Fruit fly (Drosophila melanogaster) whole organism, embryonic: ENCODE data around the gene Phyhd1.
A peak's percentile ranks its signal among the peaks of the same experiment; 100 is the strongest.

Source experiments
- CG11085 ChIP-seq: fragments of 200-800 bp; sonication (Bioruptor generic); IDR thresholded peaks from 2 replicates; pipeline ENCODE4 v1.3.6; 2022; ENCODE audit warnings: missing biosample characterization, missing genetic modification characterization
- CG11398 ChIP-seq: fragments of 200-800 bp; sonication (Bioruptor generic); optimal IDR thresholded peaks from 2 replicates; lab custom pipeline; 2016; ENCODE audit warnings: missing biosample characterization, missing genetic modification characterization
- CG11560 ChIP-seq: fragments of 200-800 bp; sonication (Bioruptor generic); IDR thresholded peaks from 3 replicates; pipeline ENCODE4 v1.3.6; 2022; ENCODE audit warnings: missing biosample characterization, missing genetic modification characterization
- CG12219 ChIP-seq: fragments of 200-800 bp; sonication (Bioruptor generic); optimal IDR thresholded peaks from 3 replicates; lab custom pipeline; 2018; ENCODE audit warnings: missing biosample characterization, mild to moderate bottlenecking, missing genetic modification characterization
- CG13424 ChIP-seq: fragments of 200-800 bp; sonication (Bioruptor generic); optimal IDR thresholded peaks from 2 replicates; lab custom pipeline; 2019; ENCODE audit warnings: missing biosample characterization, mild to moderate bottlenecking, missing genetic modification characterization, moderate library complexity
- CG15073 ChIP-seq: fragments of 200-800 bp; sonication (Bioruptor generic); optimal IDR thresholded peaks from 2 replicates; lab custom pipeline; 2016; ENCODE audit warnings: missing biosample characterization, missing genetic modification characterization
- CG15479 ChIP-seq: fragments of 200-800 bp; sonication (Bioruptor generic); optimal IDR thresholded peaks from 3 replicates; lab custom pipeline; 2019; ENCODE audit warnings: missing biosample characterization, mild to moderate bottlenecking, missing genetic modification characterization, moderate library complexity
- CG15514 ChIP-seq: fragments of 200-800 bp; sonication (Bioruptor generic); optimal IDR thresholded peaks from 3 replicates; lab custom pipeline; 2017; ENCODE audit warnings: missing biosample characterization, missing genetic modification characterization, mild to moderate bottlenecking, moderate library complexity, missing genetic modification reagents
- CG17361 ChIP-seq: fragments of 200-800 bp; sonication (Bioruptor generic); IDR thresholded peaks from 3 replicates; pipeline ENCODE4 v1.3.6; 2022; ENCODE audit warnings: missing biosample characterization, missing genetic modification characterization
- CG32532 ChIP-seq: fragments of 200-800 bp; sonication (Bioruptor generic); IDR thresholded peaks from 2 replicates; pipeline ENCODE4 v1.3.6; 2022; ENCODE audit warnings: missing biosample characterization, missing genetic modification characterization
- CG43689 ChIP-seq: fragments of 200-800 bp; sonication (Bioruptor generic); IDR thresholded peaks from 2 replicates; pipeline ENCODE4 v1.3.6; 2022; ENCODE audit warnings: missing biosample characterization, missing genetic modification characterization
- CG6272 ChIP-seq: fragments of 200-800 bp; sonication (Bioruptor generic); IDR thresholded peaks from 2 replicates; pipeline ENCODE4 v1.3.6; 2022; ENCODE audit warnings: missing biosample characterization, missing genetic modification characterization
- CG8388 ChIP-seq: fragments of 200-800 bp; sonication (Bioruptor generic); optimal IDR thresholded peaks from 2 replicates; lab custom pipeline; 2019; ENCODE audit warnings: missing biosample characterization, mild to moderate bottlenecking, missing genetic modification characterization, moderate library complexity
- CG8924 ChIP-seq: fragments of 200-800 bp; optimal IDR thresholded peaks from 3 replicates; lab custom pipeline; 2019; ENCODE audit warnings: missing biosample characterization, mild to moderate bottlenecking, missing genetic modification characterization, moderate library complexity
- CG9932 ChIP-seq: fragments of 200-800 bp; sonication (Bioruptor generic); IDR thresholded peaks from 2 replicates; pipeline ENCODE4 v1.3.6; 2022; ENCODE audit warnings: missing biosample characterization, missing genetic modification characterization
- Camta ChIP-seq: fragments of 200-800 bp; sonication (Bioruptor generic); optimal IDR thresholded peaks from 2 replicates; lab custom pipeline; 2016; ENCODE audit warnings: missing biosample characterization, missing genetic modification characterization
- D19B ChIP-seq: fragments of 200-800 bp; sonication (Bioruptor generic); optimal IDR thresholded peaks from 2 replicates; lab custom pipeline; 2017; ENCODE audit warnings: missing biosample characterization, mild to moderate bottlenecking, missing genetic modification characterization
- Doc3 ChIP-seq: fragments of 200-800 bp; sonication (Bioruptor generic); IDR thresholded peaks from 3 replicates; pipeline ENCODE4 v1.3.6; 2022; ENCODE audit warnings: missing biosample characterization, missing genetic modification characterization; ENCODE audit not compliant: partially characterized antibody
- Eip74EF ChIP-seq, 2 experiments: fragments of 200-800 bp in 1 of 2; fragments of >200 bp in 1 of 2; sonication (Bioruptor generic) in 1 of 2; optimal IDR thresholded peaks; 2 replicates each; lab custom pipeline; 2017 to 2019; ENCODE audit warnings: missing biosample characterization in 2 of 2, missing genetic modification characterization in 2 of 2, mild to moderate bottlenecking in 1 of 2, moderate library complexity in 1 of 2
- Fer1 ChIP-seq: fragments of 200-800 bp; sonication (Bioruptor generic); optimal IDR thresholded peaks from 2 replicates; lab custom pipeline; 2017; ENCODE audit warnings: missing biosample characterization, mild to moderate bottlenecking, missing genetic modification characterization
- Gsc ChIP-seq: fragments of 200-800 bp; sonication (Bioruptor generic); IDR thresholded peaks from 2 replicates; pipeline ENCODE4 v1.3.6; 2022; ENCODE audit warnings: missing biosample characterization, missing genetic modification characterization
- HHEX ChIP-seq: fragments of 200-800 bp; sonication (Bioruptor generic); optimal IDR thresholded peaks from 3 replicates; lab custom pipeline; 2017; ENCODE audit warnings: missing biosample characterization, mild to moderate bottlenecking, missing genetic modification characterization, missing genetic modification reagents
- Hmx ChIP-seq: fragments of 200-800 bp; sonication (Bioruptor generic); optimal IDR thresholded peaks from 2 replicates; lab custom pipeline; 2016; ENCODE audit warnings: missing biosample characterization, missing genetic modification characterization
- MBD-R2 ChIP-seq: fragments of 200-800 bp; sonication (Bioruptor generic); IDR thresholded peaks from 2 replicates; pipeline ENCODE4 v1.3.6; 2022; ENCODE audit warnings: missing biosample characterization, missing genetic modification characterization
- NK7.1 ChIP-seq: fragments of 200-800 bp; sonication (Bioruptor generic); optimal IDR thresholded peaks from 3 replicates; lab custom pipeline; 2016; ENCODE audit warnings: missing biosample characterization, missing genetic modification characterization
- Oaz ChIP-seq: fragments of 200-800 bp; sonication (Bioruptor generic); IDR thresholded peaks from 2 replicates; pipeline ENCODE4 v1.3.6; 2022; ENCODE audit warnings: missing biosample characterization, missing genetic modification characterization
- Opbp ChIP-seq: fragments of 200-800 bp; sonication (Bioruptor generic); IDR thresholded peaks from 3 replicates; pipeline ENCODE4 v1.3.6; 2022; ENCODE audit warnings: missing biosample characterization, missing genetic modification characterization; ENCODE audit not compliant: partially characterized antibody
- Sox100B ChIP-seq: fragments of 200-800 bp; sonication (Bioruptor generic); optimal IDR thresholded peaks from 3 replicates; lab custom pipeline; 2018; ENCODE audit warnings: missing biosample characterization, mild to moderate bottlenecking, missing genetic modification characterization
- Vsx1 ChIP-seq: fragments of 200-800 bp; sonication (Bioruptor generic); optimal IDR thresholded peaks from 2 replicates; lab custom pipeline; 2017; ENCODE audit warnings: missing biosample characterization, mild to moderate bottlenecking, missing genetic modification characterization, missing genetic modification reagents
- al ChIP-seq: fragments of 200-800 bp; sonication (Bioruptor generic); IDR thresholded peaks from 2 replicates; pipeline ENCODE4 v1.3.6; 2022; ENCODE audit warnings: missing biosample characterization, missing genetic modification characterization
- bab2 ChIP-seq: fragments of 200-800 bp; sonication (Bioruptor generic); optimal IDR thresholded peaks from 2 replicates; lab custom pipeline; 2016; ENCODE audit warnings: missing biosample characterization, missing genetic modification characterization
- bsh ChIP-seq, 2 experiments: fragments of 200-800 bp; sonication (Bioruptor generic); optimal IDR thresholded peaks; 2 replicates each; lab custom pipeline; 2017 to 2018; ENCODE audit warnings: mild to moderate bottlenecking in 2 of 2, missing biosample characterization in 2 of 2, missing genetic modification characterization in 2 of 2, moderate library complexity in 1 of 2
- btn ChIP-seq: fragments of 200-800 bp; sonication (Bioruptor generic); optimal IDR thresholded peaks from 2 replicates; lab custom pipeline; 2016; ENCODE audit warnings: missing biosample characterization, missing genetic modification characterization
- chinmo ChIP-seq: fragments of 200-800 bp; sonication (Bioruptor generic); IDR thresholded peaks from 4 replicates; pipeline ENCODE4 v1.3.6; 2022; ENCODE audit warnings: missing biosample characterization, missing genetic modification characterization; ENCODE audit not compliant: partially characterized antibody
- dan ChIP-seq: fragments of 200-800 bp; sonication (Bioruptor generic); IDR thresholded peaks from 2 replicates; pipeline ENCODE4 v1.3.6; 2022; ENCODE audit warnings: missing biosample characterization, missing genetic modification characterization
- dati ChIP-seq: fragments of 200-800 bp; sonication (Bioruptor generic); IDR thresholded peaks from 2 replicates; pipeline ENCODE4 v1.3.6; 2022; ENCODE audit warnings: missing biosample characterization, missing genetic modification characterization
- fd3F ChIP-seq: fragments of 200-800 bp; sonication (Bioruptor generic); optimal IDR thresholded peaks from 2 replicates; lab custom pipeline; 2018; ENCODE audit warnings: missing biosample characterization, mild to moderate bottlenecking, missing genetic modification characterization, moderate library complexity
- fu2 ChIP-seq: fragments of 200-800 bp; sonication (Bioruptor generic); optimal IDR thresholded peaks from 2 replicates; lab custom pipeline; 2016; ENCODE audit warnings: missing biosample characterization, missing genetic modification characterization
- her ChIP-seq: fragments of 200-800 bp; sonication (Bioruptor generic); optimal IDR thresholded peaks from 2 replicates; lab custom pipeline; 2016; ENCODE audit warnings: missing biosample characterization, missing genetic modification characterization
- kah ChIP-seq: fragments of 200-800 bp; sonication (Bioruptor generic); optimal IDR thresholded peaks from 2 replicates; lab custom pipeline; 2018; ENCODE audit warnings: missing biosample characterization, mild to moderate bottlenecking, missing genetic modification characterization
- kni ChIP-seq: fragments of 200-800 bp; sonication (Bioruptor generic); optimal IDR thresholded peaks from 3 replicates; lab custom pipeline; 2017; ENCODE audit warnings: mild to moderate bottlenecking, missing biosample characterization, missing genetic modification reagents, missing genetic modification characterization
- mirr ChIP-seq: fragments of 200-800 bp; sonication (Bioruptor generic); optimal IDR thresholded peaks from 3 replicates; lab custom pipeline; 2018; ENCODE audit warnings: missing biosample characterization, mild to moderate bottlenecking, missing genetic modification characterization
- nau ChIP-seq: fragments of 200-800 bp; sonication (Bioruptor generic); optimal IDR thresholded peaks from 3 replicates; lab custom pipeline; 2017; ENCODE audit warnings: missing biosample characterization, mild to moderate bottlenecking, missing genetic modification characterization, missing genetic modification reagents
- p53 ChIP-seq: fragments of 200-800 bp; sonication (Bioruptor generic); optimal IDR thresholded peaks from 2 replicates; lab custom pipeline; 2016; ENCODE audit warnings: missing biosample characterization, missing genetic modification characterization
- sima ChIP-seq: fragments of 200-800 bp; sonication (Bioruptor generic); optimal IDR thresholded peaks from 2 replicates; lab custom pipeline; 2016; ENCODE audit warnings: missing biosample characterization, missing genetic modification characterization
- tin ChIP-seq: fragments of 200-800 bp; sonication (Bioruptor generic); optimal IDR thresholded peaks from 3 replicates; lab custom pipeline; 2016; ENCODE audit warnings: missing biosample characterization, missing genetic modification characterization
- zen2 ChIP-seq: fragments of 200-800 bp; sonication (Bioruptor generic); IDR thresholded peaks from 3 replicates; pipeline ENCODE4 v1.3.6; 2022; ENCODE audit warnings: missing biosample characterization, missing genetic modification characterization; ENCODE audit not compliant: partially characterized antibody

The Phyhd1 gene

DNA sequence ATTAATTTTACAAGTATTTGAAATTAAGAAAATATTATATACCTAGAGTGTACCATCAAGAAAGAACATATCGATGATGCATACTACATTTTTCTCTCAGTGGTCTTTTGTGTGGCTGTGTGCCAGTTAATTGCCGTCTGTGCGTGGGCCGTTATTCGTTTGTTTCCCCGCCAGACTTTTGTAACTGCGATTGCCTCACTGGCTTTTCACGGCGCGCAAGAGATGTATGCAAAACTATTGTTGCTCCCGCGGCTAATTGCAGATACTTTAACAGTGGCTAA, 897 bp upstream of the Phyhd1 start (continued):
- peak; percentile 7 for TF ChIP-seq HHEX (GFP tag; lab: Kevin White, UChicago)
- no peak for TF ChIP-seq fd3F (GFP tag; lab: Kevin White, UChicago)
- no peak for TF ChIP-seq tin (GFP tag; lab: Kevin White, UChicago)
- TF ChIP-seq CG8388 (GFP tag; lab: Kevin White, UChicago), result peak; percentile 48
- TF ChIP-seq CG8924 (tag; lab: Kevin White, UChicago), result no peak
- no peak for TF ChIP-seq CG15479 (GFP tag; lab: Kevin White, UChicago)
- TF ChIP-seq CG9932 (GFP tag; lab: Robert Waterston, UW), result peak; percentile 35
- no peak for TF ChIP-seq NK7.1 (GFP tag; lab: Kevin White, UChicago)
- TF ChIP-seq zen2, result no peak
- peak; percentile 18 for TF ChIP-seq CG12219 (GFP tag; lab: Kevin White, UChicago)
- TF ChIP-seq mirr (GFP tag; lab: Kevin White, UChicago), result no peak
- no peak for TF ChIP-seq Eip74EF (GFP tag; optimal IDR thresholded peaks at IDR 0.05; lab: Kevin White, UChicago)
- no peak for TF ChIP-seq Gsc
- no peak for TF ChIP-seq D19B (GFP tag; lab: Kevin White, UChicago)
- TF ChIP-seq Oaz (GFP tag; lab: Robert Waterston, UW), result no peak
- TF ChIP-seq chinmo (GFP tag; lab: Robert Waterston, UW), result no peak
- no peak for TF ChIP-seq MBD-R2
- no peak for TF ChIP-seq Fer1 (GFP tag; lab: Kevin White, UChicago)
- no peak for TF ChIP-seq her (GFP tag; lab: Kevin White, UChicago)
- TF ChIP-seq nau (GFP tag; lab: Kevin White, UChicago), result no peak
- TF ChIP-seq Hmx, result no peak
- no peak for TF ChIP-seq btn (GFP tag; lab: Kevin White, UChicago)
- 0 out of 3 replicates have a peak, but pooled peaks have one; percentile 5 for TF ChIP-seq CG11560
- no peak for TF ChIP-seq p53 (GFP tag; lab: Kevin White, UChicago)
- TF ChIP-seq bsh (GFP tag; optimal IDR thresholded peaks at IDR 0.05; lab: Kevin White, UChicago), result peak in 1 of 2 experiments; percentile 50
- TF ChIP-seq kni, result no peak
- TF ChIP-seq dati (GFP tag; lab: Robert Waterston, UW), result 0 out of 2 replicates have a peak, but pooled peaks have one; percentile 28
- peak; percentile 32 for TF ChIP-seq Vsx1 (GFP tag; lab: Kevin White, UChicago)
- TF ChIP-seq CG15514 (GFP tag; lab: Kevin White, UChicago), result no peak
- TF ChIP-seq CG6272, result peak; percentile 32; the same call in 1 of the 2 replicates
- no peak for TF ChIP-seq CG15073 (GFP tag; lab: Kevin White, UChicago)
- TF ChIP-seq kah (GFP tag; lab: Kevin White, UChicago), result no peak
- no peak for TF ChIP-seq Doc3 (GFP tag; lab: Robert Waterston, UW)
- peak; percentile 2 for TF ChIP-seq CG13424
- TF ChIP-seq dan (GFP tag; lab: Robert Waterston, UW), result no peak
- TF ChIP-seq al (GFP tag; lab: Robert Waterston, UW), result peak; percentile 42; the same call in 1 of the 2 replicates
- TF ChIP-seq CG11398 (GFP tag; lab: Kevin White, UChicago), result no peak
- no peak for TF ChIP-seq Sox100B (GFP tag; lab: Kevin White, UChicago)
- TF ChIP-seq CG43689 (GFP tag; lab: Robert Waterston, UW), result no peak
- TF ChIP-seq sima, result no peak
- peak; percentile 80 for TF ChIP-seq CG32532 (GFP tag; lab: Robert Waterston, UW)
- TF ChIP-seq Camta (GFP tag; lab: Kevin White, UChicago), result no peak
- no peak for TF ChIP-seq CG11085 (GFP tag; lab: Robert Waterston, UW)
- TF ChIP-seq bab2 (GFP tag; lab: Kevin White, UChicago), result no peak
- TF ChIP-seq CG17361, result no peak
- TF ChIP-seq Opbp (GFP tag; lab: Robert Waterston, UW), result no peak
- no peak for TF ChIP-seq fu2
